Fruit fly (Drosophila melanogaster) whole organism, embryonic: Measurements from ENCODE around the gene mtsh.

ENCODE experiments used
- Aef1 ChIP-seq: fragments of 200-800 bp; sonication (Bioruptor generic); IDR thresholded peaks from 3 replicates; pipeline ENCODE4 v1.3.6; 2022; ENCODE audit warnings: missing biosample characterization, missing genetic modification characterization
- Asciz ChIP-seq: fragments of 200-800 bp; sonication (Bioruptor generic); optimal IDR thresholded peaks from 2 replicates; lab custom pipeline; 2017; ENCODE audit warnings: missing biosample characterization, mild to moderate bottlenecking, missing genetic modification characterization, missing genetic modification reagents
- CG10209 ChIP-seq: fragments of 200-800 bp; sonication (Bioruptor generic); optimal IDR thresholded peaks from 3 replicates; lab custom pipeline; 2017; ENCODE audit warnings: missing biosample characterization, mild to moderate bottlenecking, missing genetic modification characterization, missing genetic modification reagents
- CG10366 ChIP-seq: fragments of 200-800 bp; sonication (Bioruptor generic); IDR thresholded peaks from 2 replicates; pipeline ENCODE4 v1.3.6; 2022; ENCODE audit warnings: missing biosample characterization, missing genetic modification characterization
- CG10431 ChIP-seq: fragments of 200-800 bp; sonication (Bioruptor generic); optimal IDR thresholded peaks from 3 replicates; lab custom pipeline; 2018; ENCODE audit warnings: missing biosample characterization, mild to moderate bottlenecking, missing genetic modification characterization
- CG11398 ChIP-seq: fragments of 200-800 bp; sonication (Bioruptor generic); optimal IDR thresholded peaks from 2 replicates; lab custom pipeline; 2016; ENCODE audit warnings: missing biosample characterization, missing genetic modification characterization
- CG1233 ChIP-seq: fragments of 200-800 bp; sonication (Bioruptor generic); optimal IDR thresholded peaks from 4 replicates; lab custom pipeline; 2018; ENCODE audit warnings: missing biosample characterization, mild to moderate bottlenecking, missing genetic modification characterization
- CG12659 ChIP-seq: fragments of 200-800 bp; sonication (Bioruptor generic); optimal IDR thresholded peaks from 3 replicates; lab custom pipeline; 2017; ENCODE audit warnings: mild to moderate bottlenecking, missing biosample characterization, missing genetic modification reagents, missing genetic modification characterization
- CG13287 ChIP-seq: fragments of 200-800 bp; sonication (Bioruptor generic); IDR thresholded peaks from 2 replicates; pipeline ENCODE4 v1.3.6; 2022; ENCODE audit warnings: missing biosample characterization, missing genetic modification characterization; ENCODE audit not compliant: partially characterized antibody
- CG13424 ChIP-seq: fragments of 200-800 bp; sonication (Bioruptor generic); optimal IDR thresholded peaks from 2 replicates; lab custom pipeline; 2019; ENCODE audit warnings: missing biosample characterization, mild to moderate bottlenecking, missing genetic modification characterization, moderate library complexity
- CG15011 ChIP-seq: fragments of 200-800 bp; sonication (Bioruptor generic); optimal IDR thresholded peaks from 3 replicates; lab custom pipeline; 2018; ENCODE audit warnings: missing biosample characterization, mild to moderate bottlenecking, missing genetic modification characterization
- CG15514 ChIP-seq: fragments of 200-800 bp; sonication (Bioruptor generic); optimal IDR thresholded peaks from 3 replicates; lab custom pipeline; 2017; ENCODE audit warnings: missing biosample characterization, missing genetic modification characterization, mild to moderate bottlenecking, moderate library complexity, missing genetic modification reagents
- CG17361 ChIP-seq: fragments of 200-800 bp; sonication (Bioruptor generic); IDR thresholded peaks from 3 replicates; pipeline ENCODE4 v1.3.6; 2022; ENCODE audit warnings: missing biosample characterization, missing genetic modification characterization
- CG18262 ChIP-seq: fragments of 200-800 bp; optimal IDR thresholded peaks from 3 replicates; lab custom pipeline; 2019; ENCODE audit warnings: missing biosample characterization, mild to moderate bottlenecking, missing genetic modification characterization, moderate library complexity
- CG2678 ChIP-seq: fragments of 200-800 bp; sonication (Bioruptor generic); optimal IDR thresholded peaks from 3 replicates; lab custom pipeline; 2019; ENCODE audit warnings: missing biosample characterization, mild to moderate bottlenecking, missing genetic modification characterization, moderate library complexity
- CG30403 ChIP-seq: fragments of 200-800 bp; sonication (Bioruptor generic); optimal IDR thresholded peaks from 3 replicates; lab custom pipeline; 2016; ENCODE audit warnings: missing biosample characterization, missing genetic modification characterization
- CG31441 ChIP-seq: fragments of 200-800 bp; sonication (Bioruptor generic); IDR thresholded peaks from 2 replicates; pipeline ENCODE4 v1.3.6; 2022; ENCODE audit warnings: missing biosample characterization, missing genetic modification characterization
- CG5245 ChIP-seq: fragments of 200-800 bp; sonication (Bioruptor generic); optimal IDR thresholded peaks from 3 replicates; lab custom pipeline; 2016; ENCODE audit warnings: missing biosample characterization, missing genetic modification characterization
- CG6765 ChIP-seq: fragments of 200-800 bp; sonication (Bioruptor generic); optimal IDR thresholded peaks from 3 replicates; lab custom pipeline; 2017; ENCODE audit warnings: missing biosample characterization, mild to moderate bottlenecking, missing genetic modification characterization
- CG7556 ChIP-seq: fragments of 200-800 bp; sonication (Bioruptor generic); optimal IDR thresholded peaks from 2 replicates; lab custom pipeline; 2017; ENCODE audit warnings: missing biosample characterization, mild to moderate bottlenecking, missing genetic modification characterization
- CG8290 ChIP-seq, 3 experiments: fragments of 200-800 bp; sonication (Bioruptor generic); optimal IDR thresholded peaks; 2 replicates each; lab custom pipeline; 2016 to 2019; ENCODE audit warnings: missing biosample characterization in 3 of 3, missing genetic modification characterization in 3 of 3, mild to moderate bottlenecking in 2 of 3, moderate library complexity in 1 of 3
- CG9932 ChIP-seq: fragments of 200-800 bp; sonication (Bioruptor generic); IDR thresholded peaks from 2 replicates; pipeline ENCODE4 v1.3.6; 2022; ENCODE audit warnings: missing biosample characterization, missing genetic modification characterization
- Dip3 ChIP-seq: fragments of 200-800 bp; sonication (Bioruptor generic); optimal IDR thresholded peaks from 3 replicates; lab custom pipeline; 2016; ENCODE audit warnings: missing biosample characterization, missing genetic modification characterization
- HLH4C ChIP-seq: fragments of 200-800 bp; sonication (Bioruptor generic); IDR thresholded peaks from 3 replicates; pipeline ENCODE4 v1.3.6; 2022; ENCODE audit warnings: missing biosample characterization, missing genetic modification characterization; ENCODE audit not compliant: partially characterized antibody
- Hmx ChIP-seq: fragments of 200-800 bp; sonication (Bioruptor generic); optimal IDR thresholded peaks from 2 replicates; lab custom pipeline; 2016; ENCODE audit warnings: missing biosample characterization, missing genetic modification characterization
- Mad ChIP-seq: fragments of 200-800 bp; sonication (Bioruptor generic); optimal IDR thresholded peaks from 2 replicates; lab custom pipeline; 2016; ENCODE audit warnings: missing biosample characterization, missing genetic modification characterization
- Sox102F ChIP-seq: fragments of 200-800 bp; sonication (Bioruptor generic); optimal IDR thresholded peaks from 2 replicates; lab custom pipeline; 2018; ENCODE audit warnings: missing biosample characterization, mild to moderate bottlenecking, missing genetic modification characterization, moderate library complexity
- Taf1 ChIP-seq: fragments of 200-800 bp; sonication (Bioruptor generic); IDR thresholded peaks from 2 replicates; pipeline ENCODE4 v1.3.6; 2022; ENCODE audit warnings: missing biosample characterization, missing genetic modification characterization
- bigmax ChIP-seq: fragments of 200-800 bp; sonication (Bioruptor generic); optimal IDR thresholded peaks from 2 replicates; lab custom pipeline; 2018; ENCODE audit warnings: missing biosample characterization, mild to moderate bottlenecking, missing genetic modification characterization
- btn ChIP-seq: fragments of 200-800 bp; sonication (Bioruptor generic); optimal IDR thresholded peaks from 2 replicates; lab custom pipeline; 2016; ENCODE audit warnings: missing biosample characterization, missing genetic modification characterization
- disco-r ChIP-seq: fragments of 200-800 bp; sonication (Bioruptor generic); optimal IDR thresholded peaks from 2 replicates; lab custom pipeline; 2016; ENCODE audit warnings: missing biosample characterization, missing genetic modification characterization
- dmrt11E ChIP-seq: fragments of 200-800 bp; sonication (Bioruptor generic); optimal IDR thresholded peaks from 3 replicates; lab custom pipeline; 2018; ENCODE audit warnings: missing biosample characterization, mild to moderate bottlenecking, missing genetic modification characterization, moderate library complexity
- ftz-f1 ChIP-seq: fragments of 200-800 bp; sonication (Bioruptor generic); optimal IDR thresholded peaks from 2 replicates; lab custom pipeline; 2016; ENCODE audit warnings: missing biosample characterization, missing genetic modification characterization
- grau ChIP-seq: fragments of 200-800 bp; optimal IDR thresholded peaks from 3 replicates; lab custom pipeline; 2019; ENCODE audit warnings: missing biosample characterization, mild to moderate bottlenecking, missing genetic modification characterization, moderate library complexity
- hb ChIP-seq: fragments of 200-800 bp; sonication (Bioruptor generic); IDR thresholded peaks from 3 replicates; pipeline ENCODE4 v1.3.6; 2022; ENCODE audit warnings: missing biosample characterization, missing genetic modification characterization; ENCODE audit not compliant: partially characterized antibody
- jing ChIP-seq: fragments of 200-800 bp; sonication (Bioruptor generic); optimal IDR thresholded peaks from 2 replicates; lab custom pipeline; 2018; ENCODE audit warnings: missing biosample characterization, mild to moderate bottlenecking, missing genetic modification characterization
- kni ChIP-seq: fragments of 200-800 bp; sonication (Bioruptor generic); optimal IDR thresholded peaks from 3 replicates; lab custom pipeline; 2017; ENCODE audit warnings: mild to moderate bottlenecking, missing biosample characterization, missing genetic modification reagents, missing genetic modification characterization
- nau ChIP-seq: fragments of 200-800 bp; sonication (Bioruptor generic); optimal IDR thresholded peaks from 3 replicates; lab custom pipeline; 2017; ENCODE audit warnings: missing biosample characterization, mild to moderate bottlenecking, missing genetic modification characterization, missing genetic modification reagents
- nerfin-1 ChIP-seq: fragments of 200-800 bp; sonication (Bioruptor generic); optimal IDR thresholded peaks from 3 replicates; lab custom pipeline; 2019; ENCODE audit warnings: missing biosample characterization, mild to moderate bottlenecking, missing genetic modification characterization, moderate library complexity
- nerfin-2 ChIP-seq: fragments of 200-800 bp; sonication (Bioruptor generic); IDR thresholded peaks from 2 replicates; pipeline ENCODE4 v1.3.6; 2022; ENCODE audit warnings: missing biosample characterization, missing genetic modification characterization; ENCODE audit not compliant: partially characterized antibody
- psq ChIP-seq: fragments of 200-800 bp; sonication (Bioruptor generic); optimal IDR thresholded peaks from 2 replicates; lab custom pipeline; 2017; ENCODE audit warnings: missing biosample characterization, missing genetic modification characterization
- ranshi ChIP-seq: fragments of 200-800 bp; sonication (Bioruptor generic); IDR thresholded peaks from 2 replicates; pipeline ENCODE4 v1.3.6; 2022; ENCODE audit warnings: missing biosample characterization, missing genetic modification characterization
- sim ChIP-seq: fragments of 200-800 bp; sonication (Bioruptor generic); IDR thresholded peaks from 2 replicates; pipeline ENCODE4 v1.3.6; 2022; ENCODE audit warnings: missing biosample characterization, missing genetic modification characterization
- ttk ChIP-seq: fragments of 200-800 bp; sonication (Bioruptor generic); IDR thresholded peaks from 2 replicates; pipeline ENCODE4 v2.1.2; 2022; ENCODE audit warnings: missing biosample characterization, missing genetic modification characterization
- unc-4 ChIP-seq: fragments of 200-800 bp; sonication (Bioruptor generic); IDR thresholded peaks from 2 replicates; pipeline ENCODE4 v1.3.6; 2022; ENCODE audit warnings: missing biosample characterization, missing genetic modification characterization; ENCODE audit not compliant: partially characterized antibody
- usp ChIP-seq: fragments of >200 bp; optimal IDR thresholded peaks from 2 replicates; lab custom pipeline; 2017; ENCODE audit warnings: missing biosample characterization, missing genetic modification characterization
- vfl ChIP-seq: fragments of 200-800 bp; sonication (Bioruptor generic); optimal IDR thresholded peaks from 2 replicates; lab custom pipeline; 2016; ENCODE audit warnings: missing biosample characterization, missing genetic modification characterization
- vnd ChIP-seq: fragments of 200-800 bp; sonication (Bioruptor generic); IDR thresholded peaks from 3 replicates; pipeline ENCODE4 v1.3.6; 2022; ENCODE audit warnings: missing biosample characterization, missing genetic modification characterization; ENCODE audit not compliant: partially characterized antibody

mtsh gene

DNA sequence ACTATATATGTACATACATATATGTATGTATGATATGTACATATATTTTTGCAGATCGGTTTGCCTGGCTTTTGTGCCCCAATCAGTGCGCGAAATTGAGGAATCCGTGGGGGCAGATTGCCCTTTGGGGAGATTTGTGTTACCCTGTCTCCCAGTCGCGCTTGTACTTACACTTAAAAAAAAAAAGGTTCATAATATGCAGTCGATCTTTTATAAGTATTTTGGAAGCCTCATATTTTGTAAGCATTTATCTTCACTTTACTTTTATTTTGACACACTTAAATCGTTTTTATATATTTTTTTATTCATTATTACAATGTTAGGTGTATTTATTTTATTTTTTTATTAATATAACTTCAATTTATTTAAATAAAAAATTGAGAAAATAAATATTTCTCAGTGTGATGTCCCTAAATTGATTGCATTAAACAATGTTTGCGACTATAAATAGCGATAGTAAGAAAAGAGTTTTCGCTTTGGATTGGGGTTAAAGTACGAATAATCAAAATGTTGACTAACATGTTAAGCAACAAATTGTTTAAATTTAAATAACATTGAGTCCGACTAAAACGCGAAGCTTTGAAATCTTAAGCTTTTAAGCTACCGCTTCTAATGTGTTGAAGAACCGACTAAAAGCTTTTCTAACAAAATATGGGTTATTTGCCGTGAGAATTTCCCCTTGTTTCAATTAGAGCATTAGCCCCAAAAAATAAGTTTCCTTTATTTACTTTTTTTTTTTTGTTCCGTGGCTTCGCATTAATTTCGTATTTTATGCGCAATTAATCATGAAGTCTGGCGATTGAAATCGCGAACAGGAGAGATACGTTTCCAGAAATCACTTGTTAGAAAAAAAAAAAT lies 6.9 kb upstream of the mtsh start (continued):
- TF ChIP-seq disco-r (GFP tag; lab: Kevin White, UChicago) (no peak), Aef1 (GFP tag; lab: Robert Waterston, UW) (no peak), sim (GFP tag; lab: Robert Waterston, UW) (no peak), nerfin-2 (GFP tag; lab: Robert Waterston, UW) (no peak), CG11398 (GFP tag; lab: Kevin White, UChicago) (no peak), CG1233 (GFP tag; lab: Kevin White, UChicago) (no peak), dmrt11E (tag; lab: Kevin White, UChicago) (no peak), CG10366 (GFP tag; lab: Robert Waterston, UW) (no peak), CG18262 (peak; percentile 22), CG2678 (tag; lab: Kevin White, UChicago) (peak; percentile 59), Asciz (peak; percentile 5), CG10209 (GFP tag; lab: Kevin White, UChicago) (peak; percentile 18), usp (GFP tag; lab: Kevin White, UChicago) (no peak), Sox102F (GFP tag; lab: Kevin White, UChicago) (peak; percentile 33), CG17361 (GFP tag; lab: Robert Waterston, UW) (0 out of 3 replicates have a peak, but pooled peaks have one; percentile 14), grau (peak; percentile 30), CG5245 (GFP tag; lab: Kevin White, UChicago) (no peak), btn (GFP tag; lab: Kevin White, UChicago) (no peak), Taf1 (GFP tag; lab: Robert Waterston, UW) (no peak), CG9932 (no peak), CG12659 (GFP tag; lab: Kevin White, UChicago) (peak; percentile 18), CG13424 (peak; percentile 41), CG7556 (peak; percentile 32), bigmax (no peak), CG6765 (GFP tag; lab: Kevin White, UChicago) (peak; percentile 3), ranshi (GFP tag; lab: Robert Waterston, UW) (no peak), ttk (GFP tag; lab: Robert Waterston, UW) (no peak), CG13287 (GFP tag; lab: Robert Waterston, UW) (peak; percentile 8; the same call in 1 of the 2 replicates), nau (GFP tag; lab: Kevin White, UChicago) (no peak), vfl (GFP tag; lab: Kevin White, UChicago) (no peak), HLH4C (GFP tag; lab: Robert Waterston, UW) (no peak), CG8290 (GFP tag; optimal IDR thresholded peaks at IDR 0.05; lab: Kevin White, UChicago) (no peak), CG8290 (tag; optimal IDR thresholded peaks at IDR 0.05; lab: Kevin White, UChicago) (no peak), Dip3 (GFP tag; lab: Kevin White, UChicago) (no peak), jing (GFP tag; lab: Kevin White, UChicago) (no peak), Hmx (GFP tag; lab: Kevin White, UChicago) (no peak), CG10431 (GFP tag; lab: Kevin White, UChicago) (no peak), unc-4 (GFP tag; lab: Robert Waterston, UW) (no peak), CG15514 (GFP tag; lab: Kevin White, UChicago) (no peak), Mad (GFP tag; lab: Kevin White, UChicago) (no peak), psq (no peak), CG30403 (GFP tag; lab: Kevin White, UChicago) (peak; percentile 25), ftz-f1 (GFP tag; lab: Kevin White, UChicago) (no peak), kni (GFP tag; lab: Kevin White, UChicago) (no peak), hb (no peak), nerfin-1 (tag; lab: Kevin White, UChicago) (no peak), vnd (no peak), CG31441 (peak; percentile 51), CG15011 (no peak)
